Fruit fly (Drosophila melanogaster) whole organism, embryonic: ENCODE data around the gene CG43293.

Experiments used
- Bdp1 ChIP-seq: fragments of 200-800 bp; sonication (Bioruptor generic); optimal IDR thresholded peaks from 3 replicates; lab custom pipeline; 2016; ENCODE audit warnings: missing biosample characterization, missing genetic modification characterization
- BtbVII ChIP-seq: fragments of 200-800 bp; sonication (Bioruptor generic); optimal IDR thresholded peaks from 3 replicates; lab custom pipeline; 2017; ENCODE audit warnings: missing biosample characterization, mild to moderate bottlenecking, missing genetic modification characterization
- CG10979 ChIP-seq: fragments of 200-800 bp; sonication (Bioruptor generic); optimal IDR thresholded peaks from 2 replicates; lab custom pipeline; 2018; ENCODE audit warnings: missing biosample characterization, mild to moderate bottlenecking, missing genetic modification characterization, moderate library complexity
- CG11560 ChIP-seq: fragments of 200-800 bp; sonication (Bioruptor generic); IDR thresholded peaks from 3 replicates; pipeline ENCODE4 v1.3.6; 2022; ENCODE audit warnings: missing biosample characterization, missing genetic modification characterization
- CG12104 ChIP-seq: fragments of 200-800 bp; sonication (Bioruptor generic); optimal IDR thresholded peaks from 3 replicates; lab custom pipeline; 2016; ENCODE audit warnings: missing biosample characterization, missing genetic modification characterization
- CG12236 ChIP-seq: fragments of 200-800 bp; sonication (Bioruptor generic); optimal IDR thresholded peaks from 2 replicates; lab custom pipeline; 2016; ENCODE audit warnings: missing biosample characterization, missing genetic modification characterization
- CG13296 ChIP-seq: fragments of 200-800 bp; sonication (Bioruptor generic); optimal IDR thresholded peaks from 3 replicates; lab custom pipeline; 2018; ENCODE audit warnings: missing biosample characterization, mild to moderate bottlenecking, missing genetic modification characterization
- CG14441 ChIP-seq: fragments of 200-800 bp; sonication (Bioruptor generic); IDR thresholded peaks from 2 replicates; pipeline ENCODE4 v1.3.6; 2022; ENCODE audit warnings: missing biosample characterization, missing genetic modification characterization
- CG16815 ChIP-seq: fragments of 200-800 bp; sonication (Bioruptor generic); optimal IDR thresholded peaks from 3 replicates; lab custom pipeline; 2017; ENCODE audit warnings: missing biosample characterization, mild to moderate bottlenecking, missing genetic modification characterization
- CG17802 ChIP-seq: fragments of 200-800 bp; sonication (Bioruptor generic); optimal IDR thresholded peaks from 2 replicates; lab custom pipeline; 2018; ENCODE audit warnings: missing biosample characterization, mild to moderate bottlenecking, missing genetic modification characterization, moderate library complexity
- CG1832 ChIP-seq: fragments of 200-800 bp; sonication (Bioruptor generic); optimal IDR thresholded peaks from 2 replicates; lab custom pipeline; 2017; ENCODE audit warnings: missing biosample characterization, mild to moderate bottlenecking, missing genetic modification characterization, inconsistent platforms
- CG31388 ChIP-seq: fragments of 200-800 bp; sonication (Bioruptor generic); optimal IDR thresholded peaks from 2 replicates; lab custom pipeline; 2016; ENCODE audit warnings: missing biosample characterization, missing genetic modification characterization
- CG32772 ChIP-seq: fragments of 200-800 bp; sonication (Bioruptor generic); IDR thresholded peaks from 2 replicates; pipeline ENCODE4 v1.3.6; 2022; ENCODE audit warnings: missing biosample characterization, missing genetic modification characterization
- CG3726 ChIP-seq: fragments of 200-800 bp; sonication (Bioruptor generic); IDR thresholded peaks from 3 replicates; pipeline ENCODE4, ENCODE4 v1.3.6; 2022; ENCODE audit warnings: missing biosample characterization, missing genetic modification characterization
- CG6689 ChIP-seq: fragments of 200-800 bp; sonication (Bioruptor generic); IDR thresholded peaks from 2 replicates; pipeline ENCODE4 v1.3.6; 2022; ENCODE audit warnings: missing biosample characterization, missing genetic modification characterization
- CG7987 ChIP-seq: fragments of 200-800 bp; sonication (Bioruptor generic); optimal IDR thresholded peaks from 2 replicates; lab custom pipeline; 2018; ENCODE audit warnings: missing biosample characterization, mild to moderate bottlenecking, missing genetic modification characterization, moderate library complexity
- CG8924 ChIP-seq: fragments of 200-800 bp; optimal IDR thresholded peaks from 3 replicates; lab custom pipeline; 2019; ENCODE audit warnings: missing biosample characterization, mild to moderate bottlenecking, missing genetic modification characterization, moderate library complexity
- CG9215 ChIP-seq: fragments of 200-800 bp; sonication (Bioruptor generic); IDR thresholded peaks from 2 replicates; pipeline ENCODE4 v1.3.6; 2022; ENCODE audit warnings: missing biosample characterization, missing genetic modification characterization
- CG9437 ChIP-seq: fragments of 200-800 bp; sonication (Bioruptor generic); optimal IDR thresholded peaks from 2 replicates; lab custom pipeline; 2018; ENCODE audit warnings: missing biosample characterization, mild to moderate bottlenecking, missing genetic modification characterization
- Chrac-16 ChIP-seq: fragments of 200-800 bp; sonication (Bioruptor generic); optimal IDR thresholded peaks from 3 replicates; lab custom pipeline; 2016; ENCODE audit warnings: missing biosample characterization, missing genetic modification characterization
- Ets97D ChIP-seq: fragments of 200-800 bp; sonication (Bioruptor generic); optimal IDR thresholded peaks from 3 replicates; lab custom pipeline; 2016; ENCODE audit warnings: missing biosample characterization, missing genetic modification characterization
- Fer2 ChIP-seq: fragments of 200-800 bp; sonication (Bioruptor generic); optimal IDR thresholded peaks from 2 replicates; lab custom pipeline; 2018; ENCODE audit warnings: missing biosample characterization, mild to moderate bottlenecking, missing genetic modification characterization, moderate library complexity
- HLHmδ ChIP-seq: fragments of 200-800 bp; sonication (Bioruptor generic); optimal IDR thresholded peaks from 2 replicates; lab custom pipeline; 2018; ENCODE audit warnings: missing biosample characterization, mild to moderate bottlenecking, missing genetic modification characterization, moderate library complexity
- Hr3 ChIP-seq: fragments of 200-800 bp; sonication (Bioruptor generic); optimal IDR thresholded peaks from 3 replicates; lab custom pipeline; 2016; ENCODE audit warnings: missing biosample characterization, missing genetic modification characterization
- Hr78 ChIP-seq, 2 experiments: fragments of 200-800 bp in 1 of 2; fragments of >200 bp in 1 of 2; sonication (Bioruptor generic) in 1 of 2; optimal IDR thresholded peaks; 2 replicates each; lab custom pipeline; 2017 to 2019; ENCODE audit warnings: missing biosample characterization in 2 of 2, missing genetic modification characterization in 2 of 2, mild to moderate bottlenecking in 1 of 2, moderate library complexity in 1 of 2
- Med ChIP-seq: fragments of 200-800 bp; sonication (Bioruptor generic); peaks from one replicate; lab custom pipeline; 2016; ENCODE audit warnings: missing biosample characterization, missing genetic modification characterization, mild to moderate bottlenecking, inconsistent platforms, moderate library complexity
- Mrtf ChIP-seq: fragments of 200-800 bp; sonication (Bioruptor generic); IDR thresholded peaks from 3 replicates; pipeline ENCODE4 v1.3.6; 2022; ENCODE audit warnings: missing biosample characterization, missing genetic modification characterization
- NK7.1 ChIP-seq: fragments of 200-800 bp; sonication (Bioruptor generic); optimal IDR thresholded peaks from 3 replicates; lab custom pipeline; 2016; ENCODE audit warnings: missing biosample characterization, missing genetic modification characterization
- Ptx1 ChIP-seq: fragments of 200-800 bp; sonication (Bioruptor generic); IDR thresholded peaks from 2 replicates; pipeline ENCODE4 v1.3.6; 2022; ENCODE audit warnings: missing biosample characterization, missing genetic modification characterization
- Stat92E ChIP-seq, 3 experiments: fragments of >200 bp in 2 of 3; fragments of 200-800 bp in 1 of 3; sonication (Bioruptor generic) in 1 of 3; optimal IDR thresholded peaks; 2 replicates each; lab custom pipeline; 2017 to 2019; ENCODE audit warnings: missing biosample characterization in 3 of 3, missing genetic modification characterization in 3 of 3, mild to moderate bottlenecking in 1 of 3, moderate library complexity in 1 of 3
- Usf ChIP-seq: fragments of 200-800 bp; sonication (Bioruptor generic); optimal IDR thresholded peaks from 2 replicates; lab custom pipeline; 2017; ENCODE audit warnings: missing genotype, missing biosample characterization, missing genetic modification characterization
- ac ChIP-seq: fragments of 200-800 bp; sonication (Bioruptor generic); optimal IDR thresholded peaks from 3 replicates; lab custom pipeline; 2017; ENCODE audit warnings: missing biosample characterization, mild to moderate bottlenecking, missing genetic modification characterization
- aop ChIP-seq: fragments of 200-800 bp; sonication (Bioruptor generic); IDR thresholded peaks from 2 replicates; pipeline ENCODE4 v1.3.6; 2022; ENCODE audit warnings: missing biosample characterization, missing genetic modification characterization
- az2 ChIP-seq: fragments of 200-800 bp; sonication (Bioruptor generic); optimal IDR thresholded peaks from 3 replicates; lab custom pipeline; 2016; ENCODE audit warnings: missing biosample characterization, missing genetic modification characterization
- bowl ChIP-seq: fragments of 200-800 bp; sonication (Bioruptor generic); IDR thresholded peaks from 2 replicates; pipeline ENCODE4 v1.3.6; 2022; ENCODE audit warnings: missing biosample characterization, missing genetic modification characterization
- chm ChIP-seq: fragments of 200-800 bp; sonication (Bioruptor generic); IDR thresholded peaks from 2 replicates; pipeline ENCODE4 v1.3.6; 2022; ENCODE audit warnings: missing biosample characterization, missing genetic modification characterization
- ci ChIP-seq: fragments of 200-800 bp; sonication (Bioruptor generic); IDR thresholded peaks from 3 replicates; pipeline ENCODE4 v1.3.6; 2022; ENCODE audit warnings: missing biosample characterization, missing genetic modification characterization
- danr ChIP-seq: fragments of 200-800 bp; sonication (Bioruptor generic); IDR thresholded peaks from 2 replicates; pipeline ENCODE4 v1.3.6; 2022; ENCODE audit warnings: missing biosample characterization, missing genetic modification characterization
- eyg ChIP-seq: fragments of 200-800 bp; sonication (Bioruptor generic); optimal IDR thresholded peaks from 3 replicates; lab custom pipeline; 2016; ENCODE audit warnings: missing biosample characterization, missing genetic modification characterization
- fd64A ChIP-seq: fragments of 200-800 bp; sonication (Bioruptor generic); optimal IDR thresholded peaks from 3 replicates; lab custom pipeline; 2018; ENCODE audit warnings: missing biosample characterization, mild to moderate bottlenecking, missing genetic modification characterization
- gem ChIP-seq: fragments of 200-800 bp; sonication (Bioruptor generic); optimal IDR thresholded peaks from 2 replicates; lab custom pipeline; 2019; ENCODE audit warnings: missing biosample characterization, mild to moderate bottlenecking, missing genetic modification characterization, moderate library complexity
- gro ChIP-seq: fragments of 200-800 bp; sonication (Bioruptor generic); optimal IDR thresholded peaks from 2 replicates; lab custom pipeline; 2016; ENCODE audit warnings: missing biosample characterization, missing genetic modification characterization
- hbn ChIP-seq: fragments of 200-800 bp; sonication (Bioruptor generic); IDR thresholded peaks from 2 replicates; pipeline ENCODE4 v1.3.6; 2022; ENCODE audit warnings: missing biosample characterization, missing genetic modification characterization; ENCODE audit not compliant: partially characterized antibody
- oc ChIP-seq: fragments of 200-800 bp; sonication (Bioruptor generic); optimal IDR thresholded peaks from 2 replicates; lab custom pipeline; 2018; ENCODE audit warnings: missing biosample characterization, mild to moderate bottlenecking, missing genetic modification characterization, moderate library complexity
- odd ChIP-seq: fragments of 200-800 bp; sonication (Bioruptor generic); optimal IDR thresholded peaks from 2 replicates; lab custom pipeline; 2017; ENCODE audit warnings: missing biosample characterization, mild to moderate bottlenecking, missing genetic modification characterization
- pan ChIP-seq, 4 experiments: fragments of >200 bp in 3 of 4; fragments of 200-800 bp in 1 of 4; sonication (Bioruptor generic) in 1 of 4; optimal IDR thresholded peaks in 3 of 4; IDR thresholded peaks in 1 of 4; 2 replicates each; pipeline versions ENCODE4 v1.3.6 to Lab custom; 2017 to 2022; ENCODE audit warnings: missing biosample characterization in 2 of 4, missing genetic modification characterization in 2 of 4, mixed read lengths in 1 of 4
- pnt ChIP-seq: fragments of 200-800 bp; sonication (Bioruptor generic); optimal IDR thresholded peaks from 3 replicates; lab custom pipeline; 2016; ENCODE audit warnings: missing biosample characterization, missing genetic modification characterization
- sim ChIP-seq: fragments of 200-800 bp; sonication (Bioruptor generic); IDR thresholded peaks from 2 replicates; pipeline ENCODE4 v1.3.6; 2022; ENCODE audit warnings: missing biosample characterization, missing genetic modification characterization
- sr ChIP-seq: fragments of 200-800 bp; sonication (Bioruptor generic); IDR thresholded peaks from 3 replicates; pipeline ENCODE4 v1.3.6; 2022; ENCODE audit warnings: missing biosample characterization, missing genetic modification characterization
- tna ChIP-seq: fragments of 200-800 bp; sonication (Bioruptor generic); IDR thresholded peaks from 2 replicates; pipeline ENCODE4 v1.3.6; 2022; ENCODE audit warnings: missing biosample characterization, missing genetic modification characterization; ENCODE audit not compliant: partially characterized antibody

The CG43293 gene

DNA sequence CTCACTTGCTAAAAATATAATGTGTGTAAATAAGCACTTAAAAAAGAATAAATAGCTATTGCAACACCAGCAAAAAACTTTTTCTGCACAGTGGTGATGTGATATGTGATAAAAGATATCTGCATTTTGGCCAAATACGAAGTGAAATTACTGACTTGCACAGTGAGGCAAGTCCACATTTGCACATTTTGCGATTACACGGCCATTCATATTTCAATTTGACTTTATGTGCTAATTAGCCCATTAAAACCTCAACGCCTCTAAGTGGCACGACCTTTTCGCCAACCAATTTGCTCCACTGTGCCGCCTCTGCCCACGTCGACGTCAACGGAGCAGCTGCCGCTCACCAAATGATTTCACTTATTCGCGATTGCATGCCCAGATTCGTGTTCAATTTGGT lies 35.2 kb downstream of the CG43293 start, which contains the start of gene CG33946 (continued):
- no peak for TF ChIP-seq pan (optimal IDR thresholded peaks at IDR 0.05; lab: Kevin White, UChicago)
- peak in 1 of 2 experiments; percentile 55 for TF ChIP-seq pan (GFP tag; optimal IDR thresholded peaks at IDR 0.05 in 1 of 2, IDR thresholded peaks at IDR 0.05 in 1 of 2)
- no peak for TF ChIP-seq Bdp1 (GFP tag; lab: Kevin White, UChicago)
- no peak for TF ChIP-seq tna (GFP tag; lab: Robert Waterston, UW)
- TF ChIP-seq danr: 0 out of 2 replicates have a peak, but pooled peaks have one; percentile 15
- no peak for TF ChIP-seq HLHmδ (GFP tag; lab: Kevin White, UChicago)
- no peak for TF ChIP-seq CG11560 (tag; lab: Robert Waterston, UW)
- no peak for TF ChIP-seq CG13296 (GFP tag; lab: Kevin White, UChicago)
- peak; percentile 59; the same call in 1 of the 2 replicates for TF ChIP-seq CG6689 (GFP tag; lab: Robert Waterston, UW)
- TF ChIP-seq ci: 0 out of 3 replicates have a peak, but pooled peaks have one; percentile 56
- no peak for TF ChIP-seq CG12236
- TF ChIP-seq chm (GFP tag; lab: Robert Waterston, UW): 0 out of 2 replicates have a peak, but pooled peaks have one; percentile 23
- no peak for TF ChIP-seq gro (GFP tag; lab: Kevin White, UChicago)
- TF ChIP-seq Stat92E (GFP tag; optimal IDR thresholded peaks at IDR 0.05; lab: Kevin White, UChicago): no peak
- TF ChIP-seq CG9215 (GFP tag; lab: Robert Waterston, UW): peak; percentile 34; the same call in 1 of the 2 replicates
- TF ChIP-seq Usf: peak; percentile 3
- no peak for TF ChIP-seq odd (GFP tag; lab: Kevin White, UChicago)
- TF ChIP-seq Med (GFP tag; lab: Kevin White, UChicago): peak; percentile 82
- no peak for TF ChIP-seq BtbVII
- TF ChIP-seq CG31388 (GFP tag; lab: Kevin White, UChicago): no peak
- TF ChIP-seq Fer2: no peak
- no peak for TF ChIP-seq pnt (GFP tag; lab: Kevin White, UChicago)
- no peak for TF ChIP-seq Hr78 (GFP tag; optimal IDR thresholded peaks at IDR 0.05; lab: Kevin White, UChicago)
- peak; percentile 21 for TF ChIP-seq Hr3 (GFP tag; lab: Kevin White, UChicago)
- TF ChIP-seq NK7.1 (GFP tag; lab: Kevin White, UChicago): no peak
- no peak for TF ChIP-seq aop (GFP tag; lab: Robert Waterston, UW)
- peak; percentile 57 for TF ChIP-seq CG14441 (GFP tag; lab: Robert Waterston, UW)
- no peak for TF ChIP-seq ac (GFP tag; lab: Kevin White, UChicago)
- no peak for TF ChIP-seq Ets97D (GFP tag; lab: Kevin White, UChicago)
- TF ChIP-seq CG32772: peak; percentile 26; the same call in 1 of the 2 replicates
- TF ChIP-seq Ptx1 (GFP tag; lab: Robert Waterston, UW): 0 out of 2 replicates have a peak, but pooled peaks have one; percentile 20
- peak; percentile 18 for TF ChIP-seq gem (tag; lab: Kevin White, UChicago)
- no peak for TF ChIP-seq CG1832
- TF ChIP-seq fd64A (GFP tag; lab: Kevin White, UChicago): no peak
- TF ChIP-seq CG16815 (GFP tag; lab: Kevin White, UChicago): peak; percentile 29
- peak; percentile 23 for TF ChIP-seq az2
- TF ChIP-seq CG8924 (tag; lab: Kevin White, UChicago): no peak
- no peak for TF ChIP-seq CG9437 (GFP tag; lab: Kevin White, UChicago)
- no peak for TF ChIP-seq hbn (GFP tag; lab: Robert Waterston, UW)
- TF ChIP-seq Mrtf: no peak
- TF ChIP-seq oc (tag; lab: Kevin White, UChicago): no peak
- no peak for TF ChIP-seq CG7987 (GFP tag; lab: Kevin White, UChicago)
- no peak for TF ChIP-seq CG17802 (tag; lab: Kevin White, UChicago)
- TF ChIP-seq CG10979 (tag; lab: Kevin White, UChicago): peak; percentile 20
- no peak for TF ChIP-seq CG3726 (GFP tag; lab: Robert Waterston, UW)
- TF ChIP-seq sr (GFP tag; lab: Robert Waterston, UW): no peak
- TF ChIP-seq sim (GFP tag; lab: Robert Waterston, UW): no peak
- TF ChIP-seq Chrac-16 (GFP tag; lab: Kevin White, UChicago): peak; percentile 34
- no peak for TF ChIP-seq eyg (GFP tag; lab: Kevin White, UChicago)
- TF ChIP-seq CG12104 (GFP tag; lab: Kevin White, UChicago): no peak
- TF ChIP-seq bowl: no peak
